Fruit fly (Drosophila melanogaster) whole organism: Measurements from ENCODE around the gene PGS1.

Source experiments
- CG8478 ChIP-seq: fragments of >200 bp; optimal IDR thresholded peaks from 2 replicates; lab custom pipeline; 2018; ENCODE audit warnings: inconsistent platforms
- Dll ChIP-seq: fragments of >200 bp; optimal IDR thresholded peaks from 2 replicates; lab custom pipeline; 2017
- EcR ChIP-seq, 2 experiments: fragments of >200 bp; optimal IDR thresholded peaks; 2 replicates each; lab custom pipeline; 2017; ENCODE audit warnings: missing biosample characterization in 2 of 2, missing genetic modification characterization in 2 of 2, missing genetic modification reagents in 2 of 2
- pan ChIP-seq: fragments of >200 bp; optimal IDR thresholded peaks from 2 replicates; lab custom pipeline; 2017
- psq ChIP-seq: fragments of >200 bp; optimal IDR thresholded peaks from 2 replicates; lab custom pipeline; 2017
- usp ChIP-seq: fragments of >200 bp; optimal IDR thresholded peaks from 2 replicates; lab custom pipeline; 2017; ENCODE audit warnings: missing biosample characterization, missing genetic modification characterization, mixed read lengths

The PGS1 gene

DNA sequence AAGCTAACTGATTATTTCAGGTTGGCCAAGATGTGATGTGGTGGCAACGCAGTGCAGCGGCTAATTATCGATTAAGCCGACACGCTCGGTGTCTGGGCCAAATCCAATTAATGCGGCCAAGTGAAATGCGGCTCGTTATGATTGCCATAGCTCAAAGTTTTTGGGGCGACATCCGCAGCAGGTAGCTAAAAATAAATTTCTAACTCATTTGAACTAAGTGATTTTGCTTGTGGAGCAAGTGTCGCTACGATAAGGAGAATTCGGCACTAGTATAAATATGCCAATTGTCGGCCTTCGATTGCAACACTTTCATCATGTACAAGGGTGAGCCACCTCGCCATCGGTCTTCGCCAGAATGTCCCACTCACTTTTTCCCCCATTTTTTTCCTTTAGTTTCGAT, 50.9 kb downstream of the PGS1 start, which contains the start of gene CG34282:
Gene CG34282, plus strand, starts transcription at position 301 of the 400 bp plus-strand sequence.
- TF ChIP-seq EcR (GFP tag; optimal IDR thresholded peaks at IDR 0.05; lab: Kevin White, UChicago), result no peak
- no peak for TF ChIP-seq pan
- TF ChIP-seq usp (GFP tag; lab: Kevin White, UChicago), result no peak
- no peak for TF ChIP-seq psq (lab: Kevin White, UChicago)
- no peak for TF ChIP-seq Dll (lab: Kevin White, UChicago)
- TF ChIP-seq CG8478 (lab: Kevin White, UChicago), result no peak
